Fruit fly (Drosophila melanogaster): ENCODE results near the gene gish.

DNA sequence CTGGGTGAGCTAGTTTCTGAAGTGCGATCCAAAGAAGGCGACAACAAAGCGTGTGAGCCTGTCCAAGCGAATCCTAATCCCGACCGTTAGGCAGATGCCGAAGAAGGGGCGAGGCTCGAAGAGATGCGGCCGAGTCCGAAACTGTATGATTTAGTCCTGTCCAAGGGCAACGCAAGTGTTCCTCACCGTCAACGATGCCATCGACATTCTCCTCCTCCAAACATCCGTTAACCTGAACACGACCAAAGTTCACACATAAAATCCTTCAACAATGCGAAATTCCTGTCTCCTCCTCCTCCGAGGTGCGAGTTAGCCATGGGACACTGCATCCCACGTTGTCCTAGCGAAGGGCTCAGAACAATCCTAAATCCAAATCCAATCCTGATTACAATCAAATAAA lies 67.2 kb downstream of the gish start, which contains the start of gene Sulf1:
- TF ChIP-seq CG10631 (GFP tag; optimal IDR thresholded peaks at IDR 0.05) (no peak), CG9139 (GFP tag; optimal IDR thresholded peaks at IDR 0.05) (no peak), Eip93F (GFP tag; optimal IDR thresholded peaks at IDR 0.05) (no peak), salr (GFP tag; optimal IDR thresholded peaks at IDR 0.05) (no peak), Ets21C (GFP tag; optimal IDR thresholded peaks at IDR 0.05) (no peak), Hr39 (GFP tag; optimal IDR thresholded peaks at IDR 0.05) (no peak), Gug (GFP tag; IDR thresholded peaks at IDR 0.05) (no peak), CG6854 (GFP tag; optimal IDR thresholded peaks at IDR 0.05) (no peak)
